Fruit fly (Drosophila melanogaster) whole organism, embryonic: ENCODE data around the gene CG33331.

ENCODE experiments used
- ATbp ChIP-seq: fragments of 200-800 bp; sonication (Bioruptor generic); optimal IDR thresholded peaks from 2 replicates; lab custom pipeline; 2017; ENCODE audit warnings: missing biosample characterization, mild to moderate bottlenecking, missing genetic modification characterization, missing genetic modification reagents
- Atf6 ChIP-seq: fragments of 200-800 bp; sonication (Bioruptor generic); IDR thresholded peaks from 2 replicates; pipeline ENCODE4 v1.3.6; 2022; ENCODE audit warnings: missing biosample characterization, missing genetic modification characterization
- CG11695 ChIP-seq: fragments of 200-800 bp; sonication (Bioruptor generic); IDR thresholded peaks from 3 replicates; pipeline ENCODE4 v1.3.6; 2022; ENCODE audit warnings: missing biosample characterization, missing genetic modification characterization
- CG12744 ChIP-seq: fragments of 200-800 bp; sonication (Bioruptor generic); optimal IDR thresholded peaks from 2 replicates; lab custom pipeline; 2016; ENCODE audit warnings: missing biosample characterization, missing genetic modification characterization
- CG13123 ChIP-seq: fragments of 200-800 bp; sonication (Bioruptor generic); optimal IDR thresholded peaks from 2 replicates; lab custom pipeline; 2016; ENCODE audit warnings: missing biosample characterization, missing genetic modification characterization
- CG13424 ChIP-seq: fragments of 200-800 bp; sonication (Bioruptor generic); optimal IDR thresholded peaks from 2 replicates; lab custom pipeline; 2019; ENCODE audit warnings: missing biosample characterization, mild to moderate bottlenecking, missing genetic modification characterization, moderate library complexity
- CG13624 ChIP-seq: fragments of 200-800 bp; sonication (Bioruptor generic); optimal IDR thresholded peaks from 2 replicates; lab custom pipeline; 2016; ENCODE audit warnings: missing biosample characterization, missing genetic modification characterization
- CG16815 ChIP-seq: fragments of 200-800 bp; sonication (Bioruptor generic); optimal IDR thresholded peaks from 3 replicates; lab custom pipeline; 2017; ENCODE audit warnings: missing biosample characterization, mild to moderate bottlenecking, missing genetic modification characterization
- CG30403 ChIP-seq: fragments of 200-800 bp; sonication (Bioruptor generic); optimal IDR thresholded peaks from 3 replicates; lab custom pipeline; 2016; ENCODE audit warnings: missing biosample characterization, missing genetic modification characterization
- CG3163 ChIP-seq: fragments of 200-800 bp; sonication (Bioruptor generic); optimal IDR thresholded peaks from 3 replicates; lab custom pipeline; 2016; ENCODE audit warnings: missing biosample characterization, missing genetic modification characterization
- CG33213 ChIP-seq: fragments of 200-800 bp; sonication (Bioruptor generic); optimal IDR thresholded peaks from 3 replicates; lab custom pipeline; 2016; ENCODE audit warnings: missing biosample characterization, missing genetic modification characterization
- CG4730 ChIP-seq: fragments of 200-800 bp; sonication (Bioruptor generic); IDR thresholded peaks from 2 replicates; pipeline ENCODE4 v1.3.6; 2022; ENCODE audit warnings: missing biosample characterization, missing genetic modification characterization
- CG6254 ChIP-seq: fragments of 200-800 bp; sonication (Bioruptor generic); optimal IDR thresholded peaks from 3 replicates; lab custom pipeline; 2017; ENCODE audit warnings: mild to moderate bottlenecking, missing biosample characterization, missing genetic modification reagents, missing genetic modification characterization
- CG8359 ChIP-seq: fragments of 200-800 bp; sonication (Bioruptor generic); optimal IDR thresholded peaks from 2 replicates; lab custom pipeline; 2017; ENCODE audit warnings: missing biosample characterization, mild to moderate bottlenecking, missing genetic modification characterization, borderline replicate concordance
- CG9727 ChIP-seq: fragments of 200-800 bp; sonication (Bioruptor generic); optimal IDR thresholded peaks from 3 replicates; lab custom pipeline; 2017; ENCODE audit warnings: missing biosample characterization, mild to moderate bottlenecking, missing genetic modification characterization
- Dref ChIP-seq: fragments of 200-800 bp; sonication (Bioruptor generic); IDR thresholded peaks from 2 replicates; pipeline ENCODE4 v1.3.6; 2022; ENCODE audit warnings: missing biosample characterization, missing genetic modification characterization
- Drgx ChIP-seq: fragments of 200-800 bp; sonication (Bioruptor generic); IDR thresholded peaks from 2 replicates; pipeline ENCODE4 v1.3.6; 2022; ENCODE audit warnings: missing biosample characterization, missing genetic modification characterization
- Gsc ChIP-seq: fragments of 200-800 bp; sonication (Bioruptor generic); IDR thresholded peaks from 2 replicates; pipeline ENCODE4 v1.3.6; 2022; ENCODE audit warnings: missing biosample characterization, missing genetic modification characterization
- H15 ChIP-seq: fragments of 200-800 bp; sonication (Bioruptor generic); IDR thresholded peaks from 3 replicates; pipeline ENCODE4 v1.3.6; 2022; ENCODE audit warnings: missing biosample characterization, missing genetic modification characterization
- HmgD ChIP-seq: fragments of 200-800 bp; sonication (Bioruptor generic); optimal IDR thresholded peaks from 3 replicates; lab custom pipeline; 2016; ENCODE audit warnings: missing biosample characterization, missing genetic modification characterization
- HmgZ ChIP-seq: fragments of 200-800 bp; sonication (Bioruptor generic); optimal IDR thresholded peaks from 2 replicates; lab custom pipeline; 2018; ENCODE audit warnings: missing biosample characterization, mild to moderate bottlenecking, missing genetic modification characterization
- Hr78 ChIP-seq, 2 experiments: fragments of 200-800 bp in 1 of 2; fragments of >200 bp in 1 of 2; sonication (Bioruptor generic) in 1 of 2; optimal IDR thresholded peaks; 2 replicates each; lab custom pipeline; 2017 to 2019; ENCODE audit warnings: missing biosample characterization in 2 of 2, missing genetic modification characterization in 2 of 2, mild to moderate bottlenecking in 1 of 2, moderate library complexity in 1 of 2
- Hsf ChIP-seq: fragments of 200-800 bp; sonication (Bioruptor generic); optimal IDR thresholded peaks from 3 replicates; lab custom pipeline; 2016; ENCODE audit warnings: missing biosample characterization, missing genetic modification characterization
- Kr ChIP-seq: fragments of 200-800 bp; sonication (Bioruptor generic); optimal IDR thresholded peaks from 2 replicates; lab custom pipeline; 2017; ENCODE audit warnings: missing biosample characterization, mild to moderate bottlenecking, missing genetic modification characterization
- Lhr ChIP-seq: fragments of 200-800 bp; sonication (Bioruptor generic); optimal IDR thresholded peaks from 3 replicates; lab custom pipeline; 2017; ENCODE audit warnings: mild to moderate bottlenecking, missing biosample characterization, missing genetic modification reagents, missing genetic modification characterization
- ac ChIP-seq: fragments of 200-800 bp; sonication (Bioruptor generic); optimal IDR thresholded peaks from 3 replicates; lab custom pipeline; 2017; ENCODE audit warnings: missing biosample characterization, mild to moderate bottlenecking, missing genetic modification characterization
- bcd ChIP-seq: fragments of 200-800 bp; sonication (Bioruptor generic); optimal IDR thresholded peaks from 2 replicates; lab custom pipeline; 2017; ENCODE audit warnings: missing biosample characterization, mild to moderate bottlenecking, missing genetic modification characterization
- chinmo ChIP-seq: fragments of 200-800 bp; sonication (Bioruptor generic); IDR thresholded peaks from 4 replicates; pipeline ENCODE4 v1.3.6; 2022; ENCODE audit warnings: missing biosample characterization, missing genetic modification characterization; ENCODE audit not compliant: partially characterized antibody
- danr ChIP-seq: fragments of 200-800 bp; sonication (Bioruptor generic); IDR thresholded peaks from 2 replicates; pipeline ENCODE4 v1.3.6; 2022; ENCODE audit warnings: missing biosample characterization, missing genetic modification characterization
- dati ChIP-seq: fragments of 200-800 bp; sonication (Bioruptor generic); IDR thresholded peaks from 2 replicates; pipeline ENCODE4 v1.3.6; 2022; ENCODE audit warnings: missing biosample characterization, missing genetic modification characterization
- grau ChIP-seq: fragments of 200-800 bp; optimal IDR thresholded peaks from 3 replicates; lab custom pipeline; 2019; ENCODE audit warnings: missing biosample characterization, mild to moderate bottlenecking, missing genetic modification characterization, moderate library complexity
- her ChIP-seq: fragments of 200-800 bp; sonication (Bioruptor generic); optimal IDR thresholded peaks from 2 replicates; lab custom pipeline; 2016; ENCODE audit warnings: missing biosample characterization, missing genetic modification characterization
- hth ChIP-seq: fragments of >200 bp; optimal IDR thresholded peaks from 2 replicates; lab custom pipeline; 2017; ENCODE audit warnings: inconsistent platforms
- insv ChIP-seq, 2 experiments: fragments of 200-800 bp; sonication (Bioruptor generic); optimal IDR thresholded peaks; 3 replicates each; lab custom pipeline; 2016 to 2018; ENCODE audit warnings: missing biosample characterization in 2 of 2, missing genetic modification characterization in 2 of 2
- kay ChIP-seq: fragments of 200-800 bp; sonication (Bioruptor generic); optimal IDR thresholded peaks from 2 replicates; lab custom pipeline; 2016; ENCODE audit warnings: missing biosample characterization, missing genetic modification characterization
- lbe ChIP-seq: fragments of 200-800 bp; sonication (Bioruptor generic); optimal IDR thresholded peaks from 2 replicates; lab custom pipeline; 2016; ENCODE audit warnings: missing biosample characterization, mild to moderate bottlenecking, missing genetic modification characterization
- lola ChIP-seq, 3 experiments: fragments of >200 bp in 2 of 3; fragments of 200-800 bp in 1 of 3; sonication (Bioruptor generic) in 1 of 3; optimal IDR thresholded peaks; 2 replicates each; lab custom pipeline; 2017 to 2019; ENCODE audit warnings: missing biosample characterization in 3 of 3, missing genetic modification characterization in 3 of 3, mild to moderate bottlenecking in 1 of 3, moderate library complexity in 1 of 3
- mld ChIP-seq: fragments of 200-800 bp; sonication (Bioruptor generic); IDR thresholded peaks from 3 replicates; pipeline ENCODE4 v1.3.6; 2022; ENCODE audit warnings: missing biosample characterization, missing genetic modification characterization; ENCODE audit not compliant: partially characterized antibody
- nau ChIP-seq: fragments of 200-800 bp; sonication (Bioruptor generic); optimal IDR thresholded peaks from 3 replicates; lab custom pipeline; 2017; ENCODE audit warnings: missing biosample characterization, mild to moderate bottlenecking, missing genetic modification characterization, missing genetic modification reagents
- odd ChIP-seq: fragments of 200-800 bp; sonication (Bioruptor generic); optimal IDR thresholded peaks from 2 replicates; lab custom pipeline; 2017; ENCODE audit warnings: missing biosample characterization, mild to moderate bottlenecking, missing genetic modification characterization
- pita ChIP-seq: fragments of 200-800 bp; sonication (Bioruptor generic); optimal IDR thresholded peaks from 2 replicates; lab custom pipeline; 2017; ENCODE audit warnings: missing biosample characterization, mild to moderate bottlenecking, missing genetic modification characterization
- row ChIP-seq: fragments of 200-800 bp; sonication (Bioruptor generic); IDR thresholded peaks from 3 replicates; pipeline ENCODE4 v1.3.6; 2022; ENCODE audit warnings: missing biosample characterization, missing genetic modification characterization
- sisA ChIP-seq: fragments of 200-800 bp; sonication (Bioruptor generic); IDR thresholded peaks from 2 replicates; pipeline ENCODE4 v1.3.6; 2022; ENCODE audit warnings: missing biosample characterization, missing genetic modification characterization
- so ChIP-seq: fragments of 200-800 bp; sonication (Bioruptor generic); IDR thresholded peaks from 3 replicates; pipeline ENCODE4 v1.3.6; 2022; ENCODE audit warnings: missing biosample characterization, missing genetic modification characterization
- tna ChIP-seq: fragments of 200-800 bp; sonication (Bioruptor generic); IDR thresholded peaks from 2 replicates; pipeline ENCODE4 v1.3.6; 2022; ENCODE audit warnings: missing biosample characterization, missing genetic modification characterization; ENCODE audit not compliant: partially characterized antibody
- vvl ChIP-seq: fragments of 200-800 bp; sonication (Bioruptor generic); IDR thresholded peaks from 2 replicates; pipeline ENCODE4 v1.3.6; 2022; ENCODE audit warnings: missing biosample characterization, missing genetic modification characterization
- wek ChIP-seq: fragments of 200-800 bp; sonication (Bioruptor generic); optimal IDR thresholded peaks from 3 replicates; lab custom pipeline; 2018; ENCODE audit warnings: missing biosample characterization, mild to moderate bottlenecking, missing genetic modification characterization, moderate library complexity
- zen2 ChIP-seq: fragments of 200-800 bp; sonication (Bioruptor generic); IDR thresholded peaks from 3 replicates; pipeline ENCODE4 v1.3.6; 2022; ENCODE audit warnings: missing biosample characterization, missing genetic modification characterization; ENCODE audit not compliant: partially characterized antibody

Gene CG33331

dm6 chr3R:14893791-14894782 lies 7.8 kb downstream of the CG33331 start, which contains the start of gene Dph2 (continued):
- TF ChIP-seq odd (GFP tag; lab: Kevin White, UChicago): no peak
- no peak for TF ChIP-seq CG3163 (GFP tag; lab: Kevin White, UChicago)
- peak; percentile 74 for TF ChIP-seq Lhr (GFP tag; lab: Kevin White, UChicago)
- peak; percentile 83 for TF ChIP-seq pita (GFP tag; lab: Kevin White, UChicago)
- no peak for TF ChIP-seq CG12744 (GFP tag; lab: Kevin White, UChicago)
- peak; percentile 70 for TF ChIP-seq HmgZ
- TF ChIP-seq zen2 (GFP tag; lab: Robert Waterston, UW): no peak
- no peak for TF ChIP-seq Hr78 (GFP tag; optimal IDR thresholded peaks at IDR 0.05; lab: Kevin White, UChicago)
- 0 out of 4 replicates have a peak, but pooled peaks have one; percentile 25 for TF ChIP-seq chinmo (GFP tag; lab: Robert Waterston, UW)
- peak; percentile 12 for TF ChIP-seq HmgD
- peak; percentile 48; the same call in 1 of the 3 replicates for TF ChIP-seq H15 (GFP tag; lab: Robert Waterston, UW)
- TF ChIP-seq lbe (GFP tag; lab: Kevin White, UChicago): no peak
- no peak for TF ChIP-seq dati (GFP tag; lab: Robert Waterston, UW)
- peak; percentile 64 for TF ChIP-seq CG9727 (GFP tag; lab: Kevin White, UChicago)
- TF ChIP-seq kay (GFP tag; lab: Kevin White, UChicago): no peak
- TF ChIP-seq CG30403 (GFP tag; lab: Kevin White, UChicago): peak; percentile 54
- TF ChIP-seq wek (GFP tag; lab: Kevin White, UChicago): no peak
- no peak for TF ChIP-seq Gsc (GFP tag; lab: Robert Waterston, UW)
- no peak for TF ChIP-seq ac (GFP tag; lab: Kevin White, UChicago)
- TF ChIP-seq Atf6 (GFP tag; lab: Robert Waterston, UW): peak; percentile 66; the same call in 1 of the 2 replicates
- peak; percentile 75 for TF ChIP-seq Drgx
- TF ChIP-seq danr (GFP tag; lab: Robert Waterston, UW): peak; percentile 47; the same call in 1 of the 2 replicates
- peak; percentile 93 for TF ChIP-seq vvl (GFP tag; lab: Robert Waterston, UW)
- no peak for TF ChIP-seq her (GFP tag; lab: Kevin White, UChicago)
- no peak for TF ChIP-seq Kr (GFP tag; lab: Kevin White, UChicago)
- TF ChIP-seq so (GFP tag; lab: Robert Waterston, UW): no peak
- TF ChIP-seq ATbp (GFP tag; lab: Kevin White, UChicago): no peak
- TF ChIP-seq sisA (GFP tag; lab: Robert Waterston, UW): peak; percentile 75
- no peak for TF ChIP-seq nau (GFP tag; lab: Kevin White, UChicago)
- TF ChIP-seq hth: no peak
- peak; percentile 32; the same call in 1 of the 2 replicates for TF ChIP-seq Dref (GFP tag; lab: Robert Waterston, UW)
- no peak for TF ChIP-seq CG13123
- TF ChIP-seq CG4730 (GFP tag; lab: Robert Waterston, UW): peak; percentile 81
- TF ChIP-seq CG11695 (GFP tag; lab: Robert Waterston, UW): peak; percentile 86
- TF ChIP-seq Hsf (GFP tag; lab: Kevin White, UChicago): peak; percentile 45
- TF ChIP-seq grau (tag; lab: Kevin White, UChicago): peak; percentile 84
- peak; percentile 18 for TF ChIP-seq CG16815 (GFP tag; lab: Kevin White, UChicago)
- peak; percentile 44 for TF ChIP-seq bcd (GFP tag; lab: Kevin White, UChicago)
- peak; percentile 48 for TF ChIP-seq CG33213
- peak; percentile 91 for TF ChIP-seq row (GFP tag; lab: Robert Waterston, UW)
- TF ChIP-seq CG8359: no peak
- peak in 1 of 3 experiments; percentile 73 for TF ChIP-seq lola (GFP tag; optimal IDR thresholded peaks at IDR 0.05; lab: Kevin White, UChicago)
- no peak for TF ChIP-seq CG6254
- no peak for TF ChIP-seq mld
- peak; percentile 60 for TF ChIP-seq CG13624 (GFP tag; lab: Kevin White, UChicago)
- no peak for TF ChIP-seq tna (GFP tag; lab: Robert Waterston, UW)
- TF ChIP-seq insv (GFP tag; optimal IDR thresholded peaks at IDR 0.05; lab: Kevin White, UChicago): peak in 1 of 2 experiments; percentile 15
- peak; percentile 82 for TF ChIP-seq CG13424 (tag; lab: Kevin White, UChicago)
